Worm (Caenorhabditis elegans) whole organism, young adult: ENCODE results near the gene gst-8.
A peak's percentile ranks its signal among the peaks of the same experiment; 100 is the strongest.

Source experiments
- B0035.1 ChIP-seq: sonication (generic microtip); optimal IDR thresholded peaks from 2 replicates; lab custom pipeline; 2016; ENCODE audit warnings: missing genetic modification characterization, mild to moderate bottlenecking, missing compliant biosample characterization, missing genotype, missing genetic modification reagents
- B0261.1 ChIP-seq: sonication (generic microtip); optimal IDR thresholded peaks from 2 replicates; lab custom pipeline; 2016; ENCODE audit warnings: mild to moderate bottlenecking, missing genetic modification characterization, moderate library complexity, missing compliant biosample characterization
- D2030.7 ChIP-seq: fragments of 200-800 bp; sonication (Bioruptor generic); IDR thresholded peaks from 2 replicates; pipeline ENCODE4 v1.3.6; 2022; ENCODE audit warnings: missing genetic modification reagents, missing genetic modification characterization, missing compliant biosample characterization
- F23B12.7 ChIP-seq: sonication (generic microtip); optimal IDR thresholded peaks from 2 replicates; lab custom pipeline; 2017; ENCODE audit warnings: missing genetic modification characterization, mild to moderate bottlenecking, missing compliant biosample characterization, antibody characterized with exemption, moderate library complexity; ENCODE audit not compliant: insufficient read depth
- aptf-3 ChIP-seq: fragments of 200-800 bp; sonication (Bioruptor generic); IDR thresholded peaks from 2 replicates; pipeline ENCODE4 v1.3.6; 2022; ENCODE audit warnings: missing genetic modification characterization, missing compliant biosample characterization
- atf-7 ChIP-seq: sonication (generic microtip); optimal IDR thresholded peaks from 2 replicates; lab custom pipeline; 2017; ENCODE audit warnings: mild to moderate bottlenecking, missing genetic modification characterization, missing compliant biosample characterization
- attf-3 ChIP-seq: fragments of 200-800 bp; sonication (Bioruptor generic); conservative IDR thresholded peaks from 2 replicates; pipeline ENCODE4 v1.3.6; 2022; ENCODE audit warnings: missing genetic modification reagents, missing genetic modification characterization, missing compliant biosample characterization
- ccch-3 ChIP-seq: fragments of 200-800 bp; sonication (Bioruptor generic); optimal IDR thresholded peaks from 2 replicates; lab custom pipeline; 2018; ENCODE audit warnings: mild to moderate bottlenecking, missing genetic modification characterization, missing compliant biosample characterization
- ceh-27 ChIP-seq: fragments of 200-800 bp; sonication (Bioruptor generic); optimal IDR thresholded peaks from 2 replicates; lab custom pipeline; 2018; ENCODE audit warnings: mild to moderate bottlenecking, missing genetic modification characterization, moderate library complexity, missing compliant biosample characterization
- ceh-40 ChIP-seq: fragments of 200-800 bp; sonication (Bioruptor generic); IDR thresholded peaks from 2 replicates; pipeline ENCODE4 v1.3.6; 2022; ENCODE audit warnings: missing genetic modification characterization, missing compliant biosample characterization
- chd-7 ChIP-seq: sonication (generic microtip); optimal IDR thresholded peaks from 2 replicates; lab custom pipeline; 2016; ENCODE audit warnings: mild to moderate bottlenecking, missing genetic modification characterization, moderate library complexity, missing compliant biosample characterization
- die-1 ChIP-seq: sonication (generic microtip); optimal IDR thresholded peaks from 2 replicates; lab custom pipeline; 2016; ENCODE audit warnings: missing genotype, mild to moderate bottlenecking, missing genetic modification characterization, missing compliant biosample characterization
- dox-1 ChIP-seq: fragments of 200-800 bp; sonication (Bioruptor generic); IDR thresholded peaks from 2 replicates; pipeline ENCODE4 v1.3.6; 2022; ENCODE audit warnings: missing genetic modification reagents, missing genetic modification characterization, missing compliant biosample characterization
- dpl-1 ChIP-seq: fragments of 150-350 bp; optimal IDR thresholded peaks from 2 replicates; lab custom pipeline; 2014; ENCODE audit warnings: missing biosample characterization, missing genetic modification reagents, missing genetic modification characterization
- efl-1 ChIP-seq: fragments of 150-350 bp; optimal IDR thresholded peaks from 2 replicates; lab custom pipeline; 2014; ENCODE audit warnings: missing biosample characterization, missing genetic modification reagents, missing genetic modification characterization
- egrh-3 ChIP-seq: fragments of 200-800 bp; sonication (Bioruptor generic); IDR thresholded peaks from 2 replicates; pipeline ENCODE4 v1.3.6; 2022; ENCODE audit warnings: missing genetic modification reagents, missing genetic modification characterization, missing compliant biosample characterization
- ekl-4 ChIP-seq: fragments of 200-800 bp; sonication (Bioruptor generic); IDR thresholded peaks from 2 replicates; pipeline ENCODE4 v1.3.6; 2022; ENCODE audit warnings: missing genetic modification reagents, missing genetic modification characterization, missing compliant biosample characterization
- hsf-1 ChIP-seq: fragments of 200-800 bp; sonication (Bioruptor generic); IDR thresholded peaks from 2 replicates; pipeline ENCODE4 v1.3.6; 2022; ENCODE audit warnings: missing genetic modification reagents, missing genetic modification characterization, missing compliant biosample characterization
- let-526 ChIP-seq: fragments of 200-800 bp; sonication (Bioruptor generic); IDR thresholded peaks from 2 replicates; pipeline ENCODE4 v1.3.6; 2022; ENCODE audit warnings: missing genetic modification reagents, missing genetic modification characterization, missing compliant biosample characterization
- let-607 ChIP-seq, 2 experiments: fragments of 200-800 bp in 1 of 2; sonication (Bioruptor generic) in 1 of 2; sonication (generic microtip) in 1 of 2; optimal IDR thresholded peaks; 2 replicates each; lab custom pipeline; 2016 to 2018; ENCODE audit warnings: mild to moderate bottlenecking in 2 of 2, missing compliant biosample characterization in 2 of 2, missing genetic modification characterization in 2 of 2, moderate library complexity in 2 of 2, missing genotype in 1 of 2
- lin-26 ChIP-seq: fragments of 200-800 bp; sonication (Bioruptor generic); IDR thresholded peaks from 2 replicates; pipeline ENCODE4 v1.3.6; 2022; ENCODE audit warnings: missing genetic modification reagents, missing genetic modification characterization, missing compliant biosample characterization
- madf-3 ChIP-seq: fragments of 200-800 bp; sonication (Bioruptor generic); IDR thresholded peaks from 2 replicates; pipeline ENCODE4 v1.3.6; 2022; ENCODE audit warnings: missing genetic modification reagents, missing genetic modification characterization, missing compliant biosample characterization
- madf-6 ChIP-seq: fragments of 200-800 bp; sonication (Bioruptor generic); IDR thresholded peaks from 2 replicates; pipeline ENCODE4 v1.3.6; 2022; ENCODE audit warnings: missing genetic modification reagents, missing genetic modification characterization, missing compliant biosample characterization
- mes-4 ChIP-seq: sonication (generic microtip); optimal IDR thresholded peaks from 2 replicates; lab custom pipeline; 2016; ENCODE audit warnings: missing genotype, missing genetic modification characterization, missing compliant biosample characterization
- mxl-1 ChIP-seq: sonication (generic microtip); optimal IDR thresholded peaks from 2 replicates; lab custom pipeline; 2016; ENCODE audit warnings: missing genetic modification characterization, missing compliant biosample characterization
- nhr-27 ChIP-seq: fragments of 200-800 bp; sonication (Bioruptor generic); optimal IDR thresholded peaks from 2 replicates; lab custom pipeline; 2018; ENCODE audit warnings: mild to moderate bottlenecking, missing genetic modification characterization, moderate library complexity, missing compliant biosample characterization
- nhr-80 ChIP-seq: sonication (generic microtip); optimal IDR thresholded peaks from 2 replicates; lab custom pipeline; 2016; ENCODE audit warnings: missing genetic modification characterization, missing compliant biosample characterization
- pha-4 ChIP-seq: fragments of 150-350 bp; sonication (generic microtip); optimal IDR thresholded peaks from 2 replicates; lab custom pipeline; 2014; ENCODE audit warnings: missing biosample characterization, missing genetic modification reagents, missing genetic modification characterization
- rpc-1 ChIP-seq, 2 experiments: fragments of 150-350 bp in 1 of 2; sonication (generic microtip) in 1 of 2; optimal IDR thresholded peaks; 2 replicates each; lab custom pipeline; 2014 to 2018; ENCODE audit warnings: missing biosample characterization in 1 of 2, missing genetic modification characterization in 1 of 2, missing genetic modification reagents in 1 of 2, missing genotype in 1 of 2
- snpc-1.3 ChIP-seq: sonication (generic microtip); optimal IDR thresholded peaks from 2 replicates; lab custom pipeline; 2017; ENCODE audit warnings: missing genetic modification characterization, mild to moderate bottlenecking, missing compliant biosample characterization, antibody characterized with exemption, moderate library complexity, missing genotype, missing genetic modification reagents; ENCODE audit not compliant: insufficient read depth
- tbp1 ChIP-seq: fragments of 200-800 bp; sonication (Bioruptor generic); optimal IDR thresholded peaks from 2 replicates; lab custom pipeline; 2018; ENCODE audit warnings: mild to moderate bottlenecking, missing genetic modification characterization, missing compliant biosample characterization
- zim-3 ChIP-seq: sonication (generic microtip); optimal IDR thresholded peaks from 2 replicates; lab custom pipeline; 2017; ENCODE audit warnings: mild to moderate bottlenecking, missing genetic modification characterization, moderate library complexity, missing compliant biosample characterization

gst-8 gene

DNA sequence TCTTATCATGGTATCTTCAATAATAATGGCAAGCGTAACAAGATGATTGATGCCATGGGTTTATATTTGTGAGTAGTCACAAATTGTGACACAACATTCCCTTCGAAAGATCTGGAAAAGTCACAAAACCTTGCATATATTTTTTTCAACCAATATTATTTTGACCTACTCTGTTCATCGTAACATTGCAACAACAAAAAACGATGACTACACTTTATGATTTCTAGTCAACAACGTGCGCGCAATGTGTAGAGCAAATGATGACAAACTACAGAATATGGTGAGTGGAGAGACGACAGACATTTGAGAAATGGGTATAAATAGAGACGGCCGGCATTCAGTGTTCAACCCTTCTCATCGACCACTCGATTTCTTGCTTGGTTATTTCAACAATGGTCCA, 1.8 kb upstream of the gst-8 start, which contains the start of gene gst-7 (continued):
- no peak for TF ChIP-seq B0035.1
- TF ChIP-seq ceh-27: peak; percentile 38
- TF ChIP-seq aptf-3 (GFP tag; lab: Robert Waterston, UW): 0 out of 2 replicates have a peak, but pooled peaks have one; percentile 60
- TF ChIP-seq F23B12.7: no peak
- TF ChIP-seq madf-6 (GFP tag; lab: Robert Waterston, UW): peak; percentile 72
- TF ChIP-seq snpc-1.3 (tag; lab: Kevin White, UChicago): no peak
- no peak for TF ChIP-seq mes-4
- TF ChIP-seq hsf-1 (GFP tag; lab: Robert Waterston, UW): peak; percentile 44; the same call in 1 of the 2 replicates
- peak; percentile 68 for TF ChIP-seq efl-1 (GFP tag; lab: Kevin White, UChicago)
- TF ChIP-seq tbp1 (GFP tag; lab: Kevin White, UChicago): peak; percentile 41
- no peak for TF ChIP-seq mxl-1 (tag; lab: Kevin White, UChicago)
- TF ChIP-seq D2030.7 (GFP tag; lab: Robert Waterston, UW): peak; percentile 25; the same call in 1 of the 2 replicates
- peak; percentile 48 for TF ChIP-seq dpl-1 (GFP tag; lab: Kevin White, UChicago)

DNA sequence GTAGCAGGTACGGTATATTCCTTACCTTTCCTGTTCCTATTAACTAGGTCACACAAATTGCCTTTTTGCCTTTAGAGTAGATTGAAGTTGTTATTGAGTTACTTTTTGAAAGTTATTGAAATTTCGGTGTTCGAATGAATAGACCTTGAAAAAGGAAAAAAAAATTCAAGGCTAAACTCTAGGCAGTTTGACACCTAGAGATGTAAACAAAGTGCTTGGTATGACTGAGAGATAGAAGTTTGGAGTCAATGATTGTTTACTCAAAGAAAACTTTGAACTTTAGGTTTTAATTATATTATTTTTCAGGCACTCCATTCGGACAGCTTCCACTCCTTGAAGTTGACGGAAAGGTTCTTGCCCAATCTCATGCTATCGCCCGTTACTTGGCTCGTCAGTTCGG, 1.0 kb upstream of the gst-8 start:
- TF ChIP-seq egrh-3 (GFP tag; lab: Robert Waterston, UW) (no peak), efl-1 (GFP tag; lab: Kevin White, UChicago) (no peak), D2030.7 (GFP tag; lab: Robert Waterston, UW) (no peak), ceh-40 (no peak), let-526 (GFP tag; lab: Robert Waterston, UW) (no peak)

DNA sequence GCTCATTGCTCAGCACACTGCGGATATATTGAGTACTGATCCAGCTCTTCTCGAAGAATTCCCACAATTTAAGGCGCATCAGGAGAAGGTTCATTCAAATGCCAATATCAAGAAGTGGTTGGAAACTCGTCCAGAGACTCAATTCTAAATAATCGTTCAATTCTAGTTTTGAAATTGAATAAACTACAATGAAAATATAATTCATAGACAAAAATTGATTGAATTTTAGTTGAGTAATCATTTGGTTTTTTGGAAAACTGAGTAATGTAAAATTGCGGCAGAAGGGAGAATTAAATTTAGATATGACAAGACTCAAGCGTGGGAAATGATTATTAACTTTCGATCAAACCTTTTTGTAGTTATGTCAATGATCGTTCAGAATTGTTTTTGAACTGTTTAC, 891 bp downstream of the gst-8 start:
- no peak for TF ChIP-seq chd-7 (tag; lab: Kevin White, UChicago)
- no peak for TF ChIP-seq die-1
- no peak for TF ChIP-seq nhr-80 (tag; lab: Kevin White, UChicago)
- TF ChIP-seq let-607 (tag; optimal IDR thresholded peaks at IDR 0.05; lab: Kevin White, UChicago): no peak
- TF ChIP-seq dox-1 (GFP tag; lab: Robert Waterston, UW): no peak
- no peak for TF ChIP-seq rpc-1 (optimal IDR thresholded peaks at IDR 0.05; lab: Kevin White, UChicago)
- TF ChIP-seq rpc-1 (tag; optimal IDR thresholded peaks at IDR 0.05; lab: Kevin White, UChicago): no peak
- TF ChIP-seq ekl-4 (GFP tag; lab: Robert Waterston, UW): no peak
- no peak for TF ChIP-seq atf-7
- TF ChIP-seq ccch-3 (GFP tag; lab: Kevin White, UChicago): no peak
- TF ChIP-seq, all 124 proteins: peak for 0

DNA sequence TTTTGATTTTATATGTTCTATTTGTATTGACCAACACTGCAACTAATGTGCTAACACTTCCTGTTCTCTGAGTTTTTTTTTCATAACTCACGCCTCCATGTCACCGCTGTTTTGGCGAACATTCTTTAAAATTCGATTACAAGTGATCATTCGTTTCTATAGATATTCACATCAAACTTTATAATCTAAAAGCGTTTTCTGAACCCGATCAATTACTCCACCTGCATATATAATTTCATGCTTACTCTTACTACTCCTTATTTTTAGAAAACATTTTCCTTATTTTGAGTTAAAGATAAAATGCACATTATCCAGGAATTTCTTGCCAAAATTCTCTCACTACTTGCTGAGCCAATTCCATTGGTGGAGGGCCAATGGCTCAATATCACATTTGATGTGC, 2.5 kb downstream of the gst-8 start, which contains the start of gene R05F9.7:
Gene R05F9.7 (plus strand): TSS at position 301 of the 400 bp plus-strand sequence.
- TF ChIP-seq atf-7 (no peak), lin-26 (GFP tag; lab: Robert Waterston, UW) (no peak), mes-4 (no peak), B0261.1 (tag; lab: Kevin White, UChicago) (no peak), zim-3 (no peak), nhr-27 (no peak), attf-3 (GFP tag; lab: Robert Waterston, UW) (no peak), pha-4 (tag; lab: Kevin White, UChicago) (no peak), madf-3 (no peak)
